Worm (Caenorhabditis elegans) whole organism, L3 larva: ENCODE results near the gene H20E11.1.

Experiments used
- aly-2 ChIP-seq: fragments of 150-350 bp; optimal IDR thresholded peaks from 2 replicates; lab custom pipeline; 2014; ENCODE audit warnings: missing biosample characterization, missing genetic modification characterization
- ama-1 ChIP-seq: fragments of 150-350 bp; optimal IDR thresholded peaks from 2 replicates; lab custom pipeline; 2018
- ceh-16 ChIP-seq: sonication (generic microtip); optimal IDR thresholded peaks from 2 replicates; lab custom pipeline; 2017; ENCODE audit warnings: missing biosample characterization, missing genetic modification characterization
- ceh-82 ChIP-seq: fragments of 150-350 bp; optimal IDR thresholded peaks from 2 replicates; lab custom pipeline; 2014; ENCODE audit warnings: missing biosample characterization, missing genetic modification characterization
- ceh-9 ChIP-seq: sonication (generic microtip); optimal IDR thresholded peaks from 2 replicates; lab custom pipeline; 2018; ENCODE audit warnings: missing biosample characterization, missing genetic modification characterization
- egl-27 ChIP-seq: sonication (generic microtip); optimal IDR thresholded peaks from 4 replicates; lab custom pipeline; 2017; ENCODE audit warnings: missing biosample characterization, missing genetic modification reagents, missing genetic modification characterization
- elt-1 ChIP-seq: fragments of 150-350 bp; optimal IDR thresholded peaks from 2 replicates; lab custom pipeline; 2014; ENCODE audit warnings: missing biosample characterization, missing genetic modification characterization
- elt-2 ChIP-seq: sonication (generic microtip); optimal IDR thresholded peaks from 2 replicates; lab custom pipeline; 2016; ENCODE audit warnings: missing genetic modification reagents, mild to moderate bottlenecking, missing genetic modification characterization, missing compliant biosample characterization
- eor-1 ChIP-seq, 2 experiments: fragments of 150-350 bp; optimal IDR thresholded peaks; 2 replicates each; lab custom pipeline; 2014 to 2018; ENCODE audit warnings: missing biosample characterization in 2 of 2, missing genetic modification characterization in 2 of 2
- fkh-10 ChIP-seq: sonication (generic microtip); optimal IDR thresholded peaks from 2 replicates; lab custom pipeline; 2017; ENCODE audit warnings: missing biosample characterization, missing genetic modification reagents, missing genetic modification characterization
- fkh-2 ChIP-seq: fragments of 150-350 bp; optimal IDR thresholded peaks from 2 replicates; lab custom pipeline; 2014; ENCODE audit warnings: missing biosample characterization, missing genetic modification reagents, missing genetic modification characterization
- fos-1 ChIP-seq: fragments of 150-350 bp; optimal IDR thresholded peaks from 2 replicates; lab custom pipeline; 2014; ENCODE audit warnings: missing biosample characterization, missing genetic modification characterization
- hmg-11 ChIP-seq: sonication (generic microtip); optimal IDR thresholded peaks from 2 replicates; lab custom pipeline; 2016; ENCODE audit warnings: missing genetic modification characterization, missing compliant biosample characterization
- lin-15B ChIP-seq: fragments of 150-350 bp; optimal IDR thresholded peaks from 2 replicates; lab custom pipeline; 2014; ENCODE audit warnings: missing biosample characterization, missing genetic modification characterization
- lin-39 ChIP-seq: fragments of 150-350 bp; optimal IDR thresholded peaks from 2 replicates; lab custom pipeline; 2018; ENCODE audit warnings: missing biosample characterization, missing genetic modification reagents, missing genetic modification characterization
- mdl-1 ChIP-seq: fragments of 150-350 bp; optimal IDR thresholded peaks from 2 replicates; lab custom pipeline; 2014; ENCODE audit warnings: missing biosample characterization, missing genetic modification characterization
- mml-1 ChIP-seq: fragments of 150-350 bp; sonication (generic microtip); optimal IDR thresholded peaks from 3 replicates; lab custom pipeline; 2014; ENCODE audit warnings: missing biosample characterization, missing genetic modification characterization
- nfya-1 ChIP-seq: sonication (generic microtip); optimal IDR thresholded peaks from 2 replicates; lab custom pipeline; 2017; ENCODE audit warnings: missing genetic modification characterization, mild to moderate bottlenecking, missing compliant biosample characterization, antibody characterized with exemption, moderate library complexity; ENCODE audit not compliant: insufficient read depth
- nhr-11 ChIP-seq: fragments of 150-350 bp; optimal IDR thresholded peaks from 2 replicates; lab custom pipeline; 2014; ENCODE audit warnings: missing biosample characterization, missing genetic modification characterization
- nhr-12 ChIP-seq: fragments of 150-350 bp; optimal IDR thresholded peaks from 2 replicates; lab custom pipeline; 2014; ENCODE audit warnings: missing biosample characterization, missing genetic modification characterization
- nhr-23 ChIP-seq: fragments of 150-350 bp; optimal IDR thresholded peaks from 2 replicates; lab custom pipeline; 2014; ENCODE audit warnings: missing biosample characterization, missing genetic modification reagents, missing genetic modification characterization
- nhr-25 ChIP-seq: sonication (generic microtip); optimal IDR thresholded peaks from 2 replicates; lab custom pipeline; 2017; ENCODE audit warnings: missing biosample characterization, missing genetic modification characterization
- nhr-28 ChIP-seq: fragments of 150-350 bp; optimal IDR thresholded peaks from 2 replicates; lab custom pipeline; 2014; ENCODE audit warnings: missing biosample characterization, missing genetic modification characterization
- nhr-67 ChIP-seq: fragments of 150-350 bp; optimal IDR thresholded peaks from 2 replicates; lab custom pipeline; 2014; ENCODE audit warnings: missing biosample characterization, missing genetic modification characterization
- nhr-76 ChIP-seq: fragments of 150-350 bp; sonication (generic microtip); optimal IDR thresholded peaks from 5 replicates; lab custom pipeline; 2014; ENCODE audit warnings: missing biosample characterization, missing genetic modification characterization
- nhr-77 ChIP-seq: fragments of 150-350 bp; optimal IDR thresholded peaks from 2 replicates; lab custom pipeline; 2014; ENCODE audit warnings: missing biosample characterization, missing genetic modification characterization
- pha-4 ChIP-seq: fragments of 150-350 bp; optimal IDR thresholded peaks from 2 replicates; lab custom pipeline; 2014; ENCODE audit warnings: missing biosample characterization, missing genetic modification reagents, missing genetic modification characterization
- pqm-1 ChIP-seq: fragments of 150-350 bp; optimal IDR thresholded peaks from 2 replicates; lab custom pipeline; 2017; ENCODE audit warnings: missing biosample characterization, missing genetic modification characterization, inconsistent platforms
- sea-2 ChIP-seq: fragments of 150-350 bp; sonication (generic microtip); optimal IDR thresholded peaks from 4 replicates; lab custom pipeline; 2014; ENCODE audit warnings: missing biosample characterization, missing genetic modification reagents, missing genetic modification characterization
- skn-1 ChIP-seq: fragments of 150-350 bp; optimal IDR thresholded peaks from 2 replicates; lab custom pipeline; 2014; ENCODE audit warnings: missing biosample characterization, missing genetic modification characterization
- snpc-4 ChIP-seq: fragments of 150-350 bp; optimal IDR thresholded peaks from 2 replicates; lab custom pipeline; 2014; ENCODE audit warnings: missing biosample characterization, missing genetic modification characterization
- tbx-2 ChIP-seq: sonication (generic microtip); optimal IDR thresholded peaks from 2 replicates; lab custom pipeline; 2016; ENCODE audit warnings: mild to moderate bottlenecking, missing genetic modification characterization, missing compliant biosample characterization
- unc-39 ChIP-seq: sonication (generic microtip); optimal IDR thresholded peaks from 4 replicates; lab custom pipeline; 2017; ENCODE audit warnings: missing biosample characterization, missing genetic modification characterization
- zag-1 ChIP-seq: fragments of 150-350 bp; optimal IDR thresholded peaks from 2 replicates; lab custom pipeline; 2014; ENCODE audit warnings: missing biosample characterization, missing genetic modification characterization
- ztf-11 ChIP-seq: fragments of 150-350 bp; optimal IDR thresholded peaks from 2 replicates; lab custom pipeline; 2014; ENCODE audit warnings: missing biosample characterization, missing genetic modification characterization
- ztf-4 ChIP-seq: fragments of 150-350 bp; optimal IDR thresholded peaks from 2 replicates; lab custom pipeline; 2014; ENCODE audit warnings: missing biosample characterization, missing genetic modification characterization

Gene H20E11.1

DNA sequence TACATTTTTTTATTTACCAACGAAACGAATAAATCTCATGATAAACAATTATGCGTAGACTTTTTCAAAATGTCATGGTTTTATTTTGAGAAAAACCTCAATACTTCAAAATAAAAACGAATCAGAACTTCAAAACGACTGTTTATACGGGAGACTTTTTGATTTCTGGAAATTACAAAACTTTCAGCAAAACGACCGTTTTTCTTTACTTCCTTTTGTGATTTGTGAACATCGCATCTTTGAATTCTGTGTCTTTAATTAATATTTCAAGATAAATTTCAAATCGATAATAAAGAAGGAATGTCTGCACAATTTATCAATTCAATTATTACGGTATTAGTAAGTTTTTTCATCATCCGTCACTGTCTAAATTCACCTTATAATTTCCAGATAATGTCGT lies 37.8 kb downstream of the H20E11.1 start, which contains the start of gene srx-20:
Gene srx-20, plus strand, starts transcription at position 301 of the 400 bp plus-strand sequence.
- TF ChIP-seq elt-2 (no peak), nhr-67 (no peak), nhr-12 (no peak), egl-27 (no peak), ama-1 (lab: Kevin White, UChicago) (no peak), hmg-11 (no peak), nhr-28 (tag; lab: Kevin White, UChicago) (no peak), tbx-2 (tag; lab: Kevin White, UChicago) (no peak), skn-1 (tag; lab: Kevin White, UChicago) (no peak), fkh-2 (tag; lab: Kevin White, UChicago) (no peak), ztf-4 (tag; lab: Kevin White, UChicago) (no peak), nhr-11 (no peak), snpc-4 (tag; lab: Kevin White, UChicago) (no peak)

DNA sequence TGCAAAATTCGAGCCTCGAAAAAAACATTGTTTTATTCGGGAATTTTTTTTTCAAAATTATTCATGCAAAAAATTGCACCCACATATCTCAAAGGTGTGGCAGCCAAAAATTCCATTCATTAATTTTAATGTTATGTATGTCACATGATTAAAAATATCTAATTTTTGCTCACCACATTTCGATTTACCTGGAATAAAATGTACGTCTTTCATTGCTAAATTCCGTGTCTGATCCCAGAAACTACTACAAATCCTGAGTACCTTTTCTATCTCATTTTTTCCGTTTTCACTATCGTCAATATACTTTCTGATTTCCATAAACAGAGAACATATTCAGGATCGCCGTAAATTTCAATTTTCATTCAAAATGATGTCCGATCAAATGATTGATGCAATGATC lies 43.0 kb downstream of the H20E11.1 start, which contains the start of gene srx-19:
Gene srx-19, plus strand, starts transcription at position 301 of the 400 bp plus-strand sequence.
- no peak for TF ChIP-seq unc-39 (tag; lab: Kevin White, UChicago)
- TF ChIP-seq mdl-1 (tag; lab: Kevin White, UChicago): no peak
- no peak for TF ChIP-seq ztf-11 (tag; lab: Kevin White, UChicago)
- TF ChIP-seq nhr-28 (tag; lab: Kevin White, UChicago): no peak
- no peak for TF ChIP-seq nfya-1 (tag; lab: Kevin White, UChicago)
- TF ChIP-seq fkh-10 (GFP tag; lab: Kevin White, UChicago): no peak
- TF ChIP-seq zag-1 (tag; lab: Kevin White, UChicago): no peak
- no peak for TF ChIP-seq tbx-2 (tag; lab: Kevin White, UChicago)
- no peak for TF ChIP-seq ceh-82 (tag; lab: Kevin White, UChicago)
- no peak for TF ChIP-seq fos-1
- TF ChIP-seq fkh-2 (tag; lab: Kevin White, UChicago): no peak
- TF ChIP-seq nhr-23: no peak
- TF ChIP-seq elt-1 (tag; lab: Kevin White, UChicago): no peak
- no peak for TF ChIP-seq lin-39 (tag; lab: Kevin White, UChicago)
- no peak for TF ChIP-seq lin-15B (tag; lab: Kevin White, UChicago)
- no peak for TF ChIP-seq aly-2 (tag; lab: Kevin White, UChicago)
- TF ChIP-seq sea-2 (GFP tag; lab: Kevin White, UChicago): no peak
- no peak for TF ChIP-seq snpc-4 (tag; lab: Kevin White, UChicago)
- no peak for TF ChIP-seq ceh-16 (tag; lab: Kevin White, UChicago)
- no peak for TF ChIP-seq nhr-25 (tag; lab: Kevin White, UChicago)

DNA sequence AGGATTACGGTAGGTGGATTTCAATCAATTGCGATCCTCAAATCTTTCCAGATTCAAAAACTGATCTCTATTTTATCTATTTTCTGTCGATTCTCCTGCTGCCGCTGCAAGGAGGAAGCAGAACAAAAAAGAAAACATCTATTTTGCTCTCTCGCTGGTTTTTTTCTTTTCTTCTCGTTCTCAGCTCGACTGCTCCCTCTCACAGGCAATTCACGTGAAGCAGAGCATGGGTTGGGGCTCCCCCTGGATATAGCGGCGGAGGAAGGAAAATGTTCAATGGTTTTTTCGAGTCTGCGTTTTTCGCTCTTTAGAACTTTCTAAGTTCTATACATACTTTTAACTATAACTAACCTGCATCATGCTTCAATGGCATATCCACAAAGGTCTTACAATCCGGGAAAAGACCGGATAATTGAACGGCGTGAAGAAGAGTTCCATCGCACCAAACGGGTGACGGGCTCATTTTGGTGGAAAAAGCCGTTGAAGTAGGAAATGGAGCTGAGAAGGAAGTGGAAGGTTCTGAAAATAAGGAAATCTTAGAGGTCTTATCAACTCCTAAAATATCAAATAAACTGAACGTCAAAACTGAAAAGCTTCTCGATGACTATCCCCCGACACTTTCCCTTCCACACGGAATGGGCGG lies 49.1 kb downstream of the H20E11.1 start:
- TF ChIP-seq nfya-1 (tag; lab: Kevin White, UChicago) (peak; percentile 82), egl-27 (peak; percentile 13), nhr-23 (no peak), fkh-10 (GFP tag; lab: Kevin White, UChicago) (peak; percentile 72), eor-1 (tag; optimal IDR thresholded peaks at IDR 0.05; lab: Kevin White, UChicago) (no peak), nhr-77 (tag; lab: Kevin White, UChicago) (no peak), pqm-1 (tag; lab: Kevin White, UChicago) (peak; percentile 38), unc-39 (tag; lab: Kevin White, UChicago) (no peak), lin-15B (tag; lab: Kevin White, UChicago) (peak; percentile 9), nhr-76 (no peak), skn-1 (tag; lab: Kevin White, UChicago) (peak; percentile 10), elt-2 (peak; percentile 6), mml-1 (peak; percentile 99), hmg-11 (no peak), fkh-2 (tag; lab: Kevin White, UChicago) (peak; percentile 15), ceh-9 (no peak), nhr-11 (peak; percentile 62), lin-39 (tag; lab: Kevin White, UChicago) (peak; percentile 33), pha-4 (tag; lab: Kevin White, UChicago) (peak; percentile 87), nhr-28 (tag; lab: Kevin White, UChicago) (no peak), mdl-1 (tag; lab: Kevin White, UChicago) (no peak), zag-1 (tag; lab: Kevin White, UChicago) (no peak), ceh-16 (tag; lab: Kevin White, UChicago) (no peak)
